Fruit fly (Drosophila melanogaster) whole organism, pupa: ENCODE results near the gene CG2120.

Experiments used
- CG10348 ChIP-seq: fragments of 200-800 bp; sonication (Bioruptor generic); IDR thresholded peaks from 2 replicates; pipeline ENCODE4 v1.3.6; 2022; ENCODE audit warnings: missing biosample characterization, missing genetic modification characterization
- CG12605 ChIP-seq: fragments of 200-800 bp; sonication (Bioruptor generic); IDR thresholded peaks from 2 replicates; pipeline ENCODE4 v1.3.6; 2022; ENCODE audit warnings: missing biosample characterization, missing genetic modification characterization
- CG13204 ChIP-seq: fragments of 200-800 bp; sonication (Bioruptor generic); optimal IDR thresholded peaks from 2 replicates; lab custom pipeline; 2018; ENCODE audit warnings: missing biosample characterization, mild to moderate bottlenecking, missing genetic modification characterization, moderate library complexity
- CG14655 ChIP-seq: fragments of 200-800 bp; sonication (Bioruptor generic); optimal IDR thresholded peaks from 3 replicates; lab custom pipeline; 2017; ENCODE audit warnings: mild to moderate bottlenecking, missing biosample characterization, missing genetic modification reagents, missing genetic modification characterization
- CG15710 ChIP-seq: fragments of 200-800 bp; sonication (Bioruptor generic); optimal IDR thresholded peaks from 2 replicates; lab custom pipeline; 2018; ENCODE audit warnings: missing biosample characterization, mild to moderate bottlenecking, missing genetic modification characterization, moderate library complexity
- CG17806 ChIP-seq: fragments of 200-800 bp; sonication (Bioruptor generic); optimal IDR thresholded peaks from 2 replicates; lab custom pipeline; 2018; ENCODE audit warnings: missing biosample characterization, mild to moderate bottlenecking, missing genetic modification characterization, moderate library complexity
- CG32121 ChIP-seq: fragments of 200-800 bp; sonication (Bioruptor generic); IDR thresholded peaks from 2 replicates; pipeline ENCODE4 v1.3.6; 2022; ENCODE audit warnings: missing biosample characterization, missing genetic modification characterization
- CG34367 ChIP-seq: fragments of 200-800 bp; sonication (Bioruptor generic); optimal IDR thresholded peaks from 2 replicates; lab custom pipeline; 2018; ENCODE audit warnings: missing biosample characterization, mild to moderate bottlenecking, missing genetic modification characterization
- CG4496 ChIP-seq: fragments of 200-800 bp; sonication (Bioruptor generic); IDR thresholded peaks from 3 replicates; pipeline ENCODE4 v1.3.6; 2022; ENCODE audit warnings: missing biosample characterization, missing genetic modification characterization
- CG8159 ChIP-seq: fragments of 200-800 bp; sonication (Bioruptor generic); optimal IDR thresholded peaks from 3 replicates; lab custom pipeline; 2018; ENCODE audit warnings: missing biosample characterization, mild to moderate bottlenecking, missing genetic modification characterization, moderate library complexity
- CG8301 ChIP-seq: fragments of 200-800 bp; sonication (Bioruptor generic); optimal IDR thresholded peaks from 2 replicates; lab custom pipeline; 2018; ENCODE audit warnings: missing biosample characterization, mild to moderate bottlenecking, missing genetic modification characterization
- CG9948 ChIP-seq: fragments of 200-800 bp; sonication (Bioruptor generic); optimal IDR thresholded peaks from 2 replicates; lab custom pipeline; 2018; ENCODE audit warnings: missing biosample characterization, mild to moderate bottlenecking, missing genetic modification characterization, moderate library complexity
- D1 ChIP-seq: fragments of 200-800 bp; sonication (Bioruptor generic); optimal IDR thresholded peaks from 2 replicates; lab custom pipeline; 2018; ENCODE audit warnings: missing biosample characterization, mild to moderate bottlenecking, missing genetic modification characterization, moderate library complexity
- EcR ChIP-seq: fragments of 200-800 bp; sonication (Bioruptor generic); optimal IDR thresholded peaks from 3 replicates; lab custom pipeline; 2019; ENCODE audit warnings: missing biosample characterization, missing genetic modification characterization, mild to moderate bottlenecking, moderate library complexity, missing genetic modification reagents
- Ets98B ChIP-seq: fragments of 200-800 bp; sonication (Bioruptor generic); IDR thresholded peaks from 2 replicates; pipeline ENCODE4 v1.3.6; 2022; ENCODE audit warnings: missing biosample characterization, missing genetic modification characterization
- Pif1A ChIP-seq: fragments of 200-800 bp; sonication (Bioruptor generic); optimal IDR thresholded peaks from 3 replicates; lab custom pipeline; 2016; ENCODE audit warnings: missing biosample characterization, missing genetic modification characterization
- Pif1B ChIP-seq: fragments of 200-800 bp; sonication (Bioruptor generic); optimal IDR thresholded peaks from 3 replicates; lab custom pipeline; 2016; ENCODE audit warnings: missing biosample characterization, missing genetic modification characterization
- Snoo ChIP-seq: fragments of 200-800 bp; sonication (Bioruptor generic); optimal IDR thresholded peaks from 3 replicates; lab custom pipeline; 2017; ENCODE audit warnings: missing biosample characterization, mild to moderate bottlenecking, missing genetic modification characterization, inconsistent platforms
- fd96Ca ChIP-seq: fragments of 200-800 bp; sonication (Bioruptor generic); IDR thresholded peaks from 3 replicates; pipeline ENCODE4 v1.3.6; 2022; ENCODE audit warnings: missing biosample characterization, missing genetic modification characterization
- gl ChIP-seq: fragments of 200-800 bp; sonication (Bioruptor generic); optimal IDR thresholded peaks from 2 replicates; lab custom pipeline; 2018; ENCODE audit warnings: missing biosample characterization, mild to moderate bottlenecking, missing genetic modification characterization
- rn ChIP-seq: fragments of 200-800 bp; sonication (Bioruptor generic); IDR thresholded peaks from 2 replicates; pipeline ENCODE4 v1.3.6; 2022; ENCODE audit warnings: missing biosample characterization, missing genetic modification characterization

CG2120 gene

dm6 chrX:8106281-8107050, 29.2 kb upstream of the CG2120 start:
- TF ChIP-seq CG13204 (GFP tag; lab: Kevin White, UChicago) (no peak), CG9948 (tag; lab: Kevin White, UChicago) (no peak), CG14655 (GFP tag; lab: Kevin White, UChicago) (no peak), fd96Ca (GFP tag; lab: Robert Waterston, UW) (no peak), CG15710 (tag; lab: Kevin White, UChicago) (no peak), D1 (tag; lab: Kevin White, UChicago) (no peak), CG12605 (GFP tag; lab: Robert Waterston, UW) (no peak), gl (tag; lab: Kevin White, UChicago) (no peak), EcR (GFP tag; lab: Kevin White, UChicago) (no peak), CG10348 (GFP tag; lab: Robert Waterston, UW) (no peak), CG32121 (no peak), Pif1A (no peak), CG4496 (GFP tag; lab: Robert Waterston, UW) (no peak), rn (GFP tag; lab: Robert Waterston, UW) (no peak), Pif1B (GFP tag; lab: Kevin White, UChicago) (no peak), CG8301 (tag; lab: Kevin White, UChicago) (no peak)

- TF ChIP-seq CG14655 (GFP tag; lab: Kevin White, UChicago) (no peak), CG17806 (no peak), CG10348 (GFP tag; lab: Robert Waterston, UW) (no peak), fd96Ca (GFP tag; lab: Robert Waterston, UW) (no peak), CG34367 (tag; lab: Kevin White, UChicago) (no peak), CG32121 (no peak), CG12605 (GFP tag; lab: Robert Waterston, UW) (no peak), CG15710 (tag; lab: Kevin White, UChicago) (no peak), CG9948 (tag; lab: Kevin White, UChicago) (no peak), CG8159 (tag; lab: Kevin White, UChicago) (no peak), Pif1A (no peak), D1 (tag; lab: Kevin White, UChicago) (no peak), rn (GFP tag; lab: Robert Waterston, UW) (no peak)
Observed at dm6 chrX:8107936-8108335, 27.7 kb upstream of the CG2120 start.

dm6 chrX:8110984-8111383, 24.6 kb upstream of the CG2120 start:
- no peak for TF ChIP-seq CG15710 (tag; lab: Kevin White, UChicago)
- no peak for TF ChIP-seq Pif1B (GFP tag; lab: Kevin White, UChicago)

- TF ChIP-seq CG15710 (tag; lab: Kevin White, UChicago) (no peak), fd96Ca (GFP tag; lab: Robert Waterston, UW) (0 out of 3 replicates have a peak, but pooled peaks have one; percentile 14)
Observed at dm6 chrX:8112715-8113114, 22.9 kb upstream of the CG2120 start.

dm6 chrX:8113386-8114279, 22.0 kb upstream of the CG2120 start:
- no peak for TF ChIP-seq CG14655 (GFP tag; lab: Kevin White, UChicago)
- no peak for TF ChIP-seq CG10348 (GFP tag; lab: Robert Waterston, UW)
- TF ChIP-seq Pif1A, result no peak
- peak; percentile 8 for TF ChIP-seq CG15710 (tag; lab: Kevin White, UChicago)
- TF ChIP-seq CG8159 (tag; lab: Kevin White, UChicago), result no peak
- no peak for TF ChIP-seq Ets98B (GFP tag; lab: Robert Waterston, UW)
- TF ChIP-seq CG13204 (GFP tag; lab: Kevin White, UChicago), result no peak
- TF ChIP-seq EcR (GFP tag; lab: Kevin White, UChicago), result no peak
- no peak for TF ChIP-seq CG4496 (GFP tag; lab: Robert Waterston, UW)
- TF ChIP-seq CG9948 (tag; lab: Kevin White, UChicago), result peak; percentile 5
- TF ChIP-seq CG12605 (GFP tag; lab: Robert Waterston, UW), result no peak
- TF ChIP-seq CG17806, result no peak
- no peak for TF ChIP-seq Snoo (tag; lab: Kevin White, UChicago)
- 0 out of 3 replicates have a peak, but pooled peaks have one; percentile 10 for TF ChIP-seq fd96Ca (GFP tag; lab: Robert Waterston, UW)
- TF ChIP-seq CG34367 (tag; lab: Kevin White, UChicago), result no peak
